Fruit fly (Drosophila melanogaster) whole organism, wandering third instar larva: ENCODE data around the gene brat.
A peak's percentile ranks its signal among the peaks of the same experiment; 100 is the strongest.

Source experiments
- Abd-B ChIP-seq: fragments of >200 bp; optimal IDR thresholded peaks from 2 replicates; lab custom pipeline; 2017; ENCODE audit warnings: missing biosample characterization, missing genetic modification characterization
- CG32264 ChIP-seq: fragments of 200-800 bp; sonication (Bioruptor generic); optimal IDR thresholded peaks from 2 replicates; lab custom pipeline; 2016; ENCODE audit warnings: missing biosample characterization, missing genetic modification characterization
- CG9705 ChIP-seq: fragments of 200-800 bp; sonication (Bioruptor generic); optimal IDR thresholded peaks from 2 replicates; lab custom pipeline; 2018; ENCODE audit warnings: missing biosample characterization, mild to moderate bottlenecking, missing genetic modification characterization
- CrebA ChIP-seq: fragments of 200-800 bp; sonication (Bioruptor generic); optimal IDR thresholded peaks from 2 replicates; lab custom pipeline; 2016; ENCODE audit warnings: missing biosample characterization, mild to moderate bottlenecking, missing genetic modification characterization, borderline replicate concordance
- Dfd ChIP-seq: fragments of >200 bp; optimal IDR thresholded peaks from 2 replicates; lab custom pipeline; 2017; ENCODE audit warnings: missing biosample characterization, missing genetic modification characterization
- Dif ChIP-seq: fragments of 200-275, 200-300 bp; sonication (Bioruptor generic); optimal IDR thresholded peaks from 2 replicates; lab custom pipeline; 2018; ENCODE audit warnings: missing biosample characterization, missing genetic modification characterization; ENCODE audit not compliant: partially characterized antibody
- GATAd ChIP-seq: sonication (Bioruptor generic); optimal IDR thresholded peaks from 2 replicates; lab custom pipeline; 2016; ENCODE audit warnings: missing biosample characterization, missing genetic modification characterization
- HLH106 ChIP-seq: fragments of 200-800 bp; optimal IDR thresholded peaks from 3 replicates; lab custom pipeline; 2019; ENCODE audit warnings: missing biosample characterization, mild to moderate bottlenecking, missing genetic modification characterization, moderate library complexity
- Hnf4 ChIP-seq: fragments of 200-800 bp; sonication (Bioruptor generic); optimal IDR thresholded peaks from 2 replicates; lab custom pipeline; 2016; ENCODE audit warnings: missing biosample characterization, mild to moderate bottlenecking, missing genetic modification characterization
- Hr78 ChIP-seq: fragments of >200 bp; optimal IDR thresholded peaks from 2 replicates; lab custom pipeline; 2017; ENCODE audit warnings: missing biosample characterization, missing genetic modification characterization
- Hr83 ChIP-seq: fragments of 200-300 bp; sonication (Bioruptor generic); optimal IDR thresholded peaks from 2 replicates; lab custom pipeline; 2016; ENCODE audit warnings: missing biosample characterization, mild to moderate bottlenecking, missing genetic modification characterization, moderate library complexity; ENCODE audit not compliant: poor library complexity, severe bottlenecking
- Jra ChIP-seq: sonication (Bioruptor generic); optimal IDR thresholded peaks from 2 replicates; lab custom pipeline; 2016; ENCODE audit warnings: missing biosample characterization, missing genetic modification characterization
- Mio ChIP-seq: sonication (Bioruptor generic); optimal IDR thresholded peaks from 2 replicates; lab custom pipeline; 2016; ENCODE audit warnings: missing biosample characterization, missing genetic modification characterization
- Myc ChIP-seq: fragments of >200 bp; optimal IDR thresholded peaks from 2 replicates; lab custom pipeline; 2017
- N ChIP-seq: fragments of >200 bp; optimal IDR thresholded peaks from 2 replicates; lab custom pipeline; 2018; ENCODE audit warnings: missing biosample characterization, missing external identifiers, missing genetic modification characterization
- OdsH ChIP-seq: fragments of 200-800 bp; sonication (Bioruptor generic); optimal IDR thresholded peaks from 2 replicates; lab custom pipeline; 2016; ENCODE audit warnings: missing biosample characterization, mild to moderate bottlenecking, missing genetic modification characterization
- Rel ChIP-seq, 2 experiments: fragments of 200-800 bp; sonication (Bioruptor generic) in 1 of 2; optimal IDR thresholded peaks; 2 replicates in 1 of 2; 3 replicates in 1 of 2; lab custom pipeline; 2016 to 2019; ENCODE audit warnings: mild to moderate bottlenecking in 2 of 2, missing biosample characterization in 2 of 2, missing genetic modification characterization in 2 of 2, moderate library complexity in 1 of 2
- Sp1 ChIP-seq: fragments of 200-800 bp; sonication (Bioruptor generic); optimal IDR thresholded peaks from 3 replicates; lab custom pipeline; 2019; ENCODE audit warnings: missing biosample characterization, mild to moderate bottlenecking, missing genetic modification characterization, moderate library complexity
- Vsx2 ChIP-seq: fragments of 200-300, 225-300 bp; sonication (Bioruptor generic); optimal IDR thresholded peaks from 2 replicates; lab custom pipeline; 2018; ENCODE audit warnings: missing biosample characterization, missing genetic modification characterization; ENCODE audit not compliant: partially characterized antibody
- dl ChIP-seq, 2 experiments: fragments of 175-275, 200-275 bp in 1 of 2; fragments of 200-275 bp in 1 of 2; sonication (Bioruptor generic); optimal IDR thresholded peaks; lab custom pipeline; 2018; ENCODE audit warnings: mild to moderate bottlenecking in 2 of 2, missing biosample characterization in 2 of 2, missing genetic modification characterization in 2 of 2, moderate library complexity in 2 of 2; ENCODE audit not compliant: partially characterized antibody in 2 of 2, insufficient read depth in 1 of 2
- dmrt93B ChIP-seq: fragments of 200-800 bp; sonication (Bioruptor generic); optimal IDR thresholded peaks from 2 replicates; lab custom pipeline; 2018; ENCODE audit warnings: missing biosample characterization, mild to moderate bottlenecking, missing genetic modification characterization
- ey ChIP-seq: fragments of 200-800 bp; sonication (Bioruptor generic); optimal IDR thresholded peaks from 2 replicates; lab custom pipeline; 2016; ENCODE audit warnings: missing biosample characterization, missing genetic modification characterization
- foxo ChIP-seq, 2 experiments: fragments of 200-800 bp; sonication (Bioruptor generic); optimal IDR thresholded peaks; 2 replicates in 1 of 2; 3 replicates in 1 of 2; lab custom pipeline; 2016 to 2017; ENCODE audit warnings: missing biosample characterization in 2 of 2, missing genetic modification characterization in 2 of 2
- fru ChIP-seq: fragments of 200-800 bp; sonication (Bioruptor generic); optimal IDR thresholded peaks from 3 replicates; lab custom pipeline; 2016; ENCODE audit warnings: missing biosample characterization, mild to moderate bottlenecking, missing genetic modification characterization
- h ChIP-seq: fragments of 200-800 bp; sonication (Bioruptor generic); optimal IDR thresholded peaks from 3 replicates; lab custom pipeline; 2016; ENCODE audit warnings: missing biosample characterization, mild to moderate bottlenecking, missing genetic modification characterization
- jim ChIP-seq: fragments of 175-275, 200-325 bp; sonication (Bioruptor generic); optimal IDR thresholded peaks from 2 replicates; lab custom pipeline; 2016; ENCODE audit warnings: missing biosample characterization, mild to moderate bottlenecking, missing genetic modification characterization
- psq ChIP-seq: fragments of 200-800 bp; sonication (Bioruptor generic); optimal IDR thresholded peaks from 3 replicates; lab custom pipeline; 2017; ENCODE audit warnings: missing biosample characterization, mild to moderate bottlenecking, missing genetic modification characterization, moderate library complexity
- sage ChIP-seq: fragments of 200-800 bp; sonication (Bioruptor generic); optimal IDR thresholded peaks from 2 replicates; lab custom pipeline; 2016; ENCODE audit warnings: missing biosample characterization, mild to moderate bottlenecking, missing genetic modification characterization
- tai ChIP-seq: sonication (Bioruptor generic); optimal IDR thresholded peaks from 2 replicates; lab custom pipeline; 2016; ENCODE audit warnings: missing biosample characterization, missing genetic modification characterization
- usp ChIP-seq: fragments of >200 bp; optimal IDR thresholded peaks from 2 replicates; lab custom pipeline; 2017; ENCODE audit warnings: missing biosample characterization, missing genetic modification characterization

Gene brat

DNA sequence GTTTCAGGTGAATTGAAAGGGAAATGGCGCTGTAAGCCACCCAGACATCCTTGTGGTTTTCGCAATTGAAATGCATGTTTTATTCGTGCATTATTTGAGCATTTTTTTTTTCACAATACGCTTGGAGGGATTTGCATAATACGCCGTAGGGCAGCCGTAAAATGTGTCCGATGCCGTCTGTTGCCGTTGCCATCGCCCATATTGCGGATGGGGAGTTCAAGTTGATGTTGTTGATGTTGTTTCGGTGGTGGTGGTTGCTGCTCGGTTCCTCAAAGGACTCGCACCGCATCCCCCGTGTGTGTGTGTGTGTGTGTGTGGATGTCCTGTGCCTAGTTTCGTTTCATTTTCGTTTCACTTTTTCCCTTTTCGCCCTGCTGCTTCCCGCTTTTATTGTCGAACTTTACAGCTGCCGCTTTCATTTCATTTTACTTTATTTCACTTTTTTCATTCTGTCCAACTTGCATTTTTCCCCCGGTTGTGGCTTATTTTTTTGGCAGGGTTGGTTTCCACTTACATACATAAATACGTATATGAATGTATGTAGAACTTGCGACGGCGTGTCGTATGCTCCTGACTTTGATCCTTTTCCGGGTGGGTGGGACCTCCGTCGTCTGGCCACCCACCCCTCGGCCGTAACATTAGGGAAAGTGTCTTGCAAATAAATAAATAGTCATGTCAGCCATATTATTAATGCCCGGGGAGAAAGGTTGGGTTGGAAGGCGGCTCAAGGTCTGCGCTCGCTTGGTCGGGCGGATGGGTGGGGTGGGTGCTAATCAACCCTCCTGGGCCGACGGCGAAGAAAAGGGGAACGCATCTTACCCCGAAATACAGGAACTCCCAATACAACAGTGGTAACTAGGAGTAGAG lies 4.1 kb downstream of the brat start:
- TF ChIP-seq sage (no peak), Dfd (GFP tag; lab: Kevin White, UChicago) (peak; percentile 83), CrebA (GFP tag; lab: Kevin White, UChicago) (no peak)

DNA sequence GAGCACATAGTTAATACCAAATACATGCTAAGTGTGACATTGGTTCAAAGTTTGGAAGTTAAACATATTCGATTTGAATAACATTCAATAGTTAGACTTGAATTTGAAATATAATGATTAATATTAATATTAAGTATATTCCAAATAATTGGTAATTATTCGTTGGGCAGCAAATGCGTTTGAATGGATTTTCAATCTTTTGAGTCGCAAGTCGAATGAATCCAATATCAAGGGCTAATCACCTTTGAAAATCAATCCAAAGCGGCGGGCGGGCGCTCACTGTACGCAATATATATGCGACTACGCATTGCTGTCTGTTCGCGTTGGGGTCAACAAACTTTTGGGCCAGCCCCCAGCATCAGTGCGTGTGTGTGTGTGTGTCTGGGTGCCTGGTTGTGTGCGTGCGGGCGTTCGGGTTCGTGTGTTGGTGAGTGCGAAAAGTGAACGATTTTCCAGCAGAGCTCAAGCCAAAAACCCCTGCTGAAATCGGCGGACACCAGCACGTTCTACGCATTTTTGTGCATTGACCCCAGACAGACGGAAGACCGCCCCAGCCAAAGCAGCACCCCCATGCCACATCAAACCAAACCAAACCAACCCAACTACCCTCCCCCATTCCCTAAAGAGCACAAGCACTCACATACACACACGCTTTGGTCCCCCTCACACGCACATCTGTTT lies 4.9 kb downstream of the brat start:
- peak; percentile 69 for TF ChIP-seq Dfd (GFP tag; lab: Kevin White, UChicago)
- TF ChIP-seq Jra (GFP tag; lab: Kevin White, UChicago), result no peak
- TF ChIP-seq foxo (GFP tag; optimal IDR thresholded peaks at IDR 0.05; lab: Kevin White, UChicago), result no peak
- no peak for TF ChIP-seq Vsx2 (GFP tag; lab: Kevin White, UChicago)
- TF ChIP-seq Rel (GFP tag; optimal IDR thresholded peaks at IDR 0.05; lab: Kevin White, UChicago), result no peak
- TF ChIP-seq Rel (tag; optimal IDR thresholded peaks at IDR 0.05; lab: Kevin White, UChicago), result peak; percentile 13
- TF ChIP-seq Mio, result no peak
- no peak for TF ChIP-seq Myc (lab: Kevin White, UChicago)
- TF ChIP-seq h (GFP tag; lab: Kevin White, UChicago), result no peak
- TF ChIP-seq tai (GFP tag; lab: Kevin White, UChicago), result no peak

- TF ChIP-seq psq (GFP tag; lab: Kevin White, UChicago), result no peak
- no peak for TF ChIP-seq Dif (GFP tag; lab: Kevin White, UChicago)
- TF ChIP-seq Vsx2 (GFP tag; lab: Kevin White, UChicago), result no peak
- no peak for TF ChIP-seq Jra (GFP tag; lab: Kevin White, UChicago)
- TF ChIP-seq OdsH (GFP tag; lab: Kevin White, UChicago), result no peak
- no peak for TF ChIP-seq usp
- TF ChIP-seq CG9705 (GFP tag; lab: Kevin White, UChicago), result no peak
- no peak for TF ChIP-seq Sp1 (GFP tag; lab: Kevin White, UChicago)
- TF ChIP-seq fru, result no peak
- no peak for TF ChIP-seq Rel (GFP tag; optimal IDR thresholded peaks at IDR 0.05; lab: Kevin White, UChicago)
- no peak for TF ChIP-seq Rel (tag; optimal IDR thresholded peaks at IDR 0.05; lab: Kevin White, UChicago)
- TF ChIP-seq N (GFP tag; lab: Kevin White, UChicago), result no peak
- TF ChIP-seq GATAd (GFP tag; lab: Kevin White, UChicago), result no peak
- no peak for TF ChIP-seq foxo (GFP tag; optimal IDR thresholded peaks at IDR 0.05; lab: Kevin White, UChicago)
- no peak for TF ChIP-seq sage
- no peak for TF ChIP-seq Abd-B (GFP tag; lab: Kevin White, UChicago)
- no peak for TF ChIP-seq jim (GFP tag; lab: Kevin White, UChicago)
These were observed 6.1 kb downstream of the brat start for dm6 chr2L:19139751-19140150.

dm6 chr2L:19140257-19140983 lies 6.8 kb downstream of the brat start:
- no peak for TF ChIP-seq sage
- TF ChIP-seq fru, result peak; percentile 76
- no peak for TF ChIP-seq CG32264 (GFP tag; lab: Kevin White, UChicago)
- no peak for TF ChIP-seq dl (GFP tag; optimal IDR thresholded peaks at IDR 0.05; lab: Kevin White, UChicago; ENCODE audit: insufficient read depth in 1 of 2, partially characterized antibody in 2 of 2)
- TF ChIP-seq Jra (GFP tag; lab: Kevin White, UChicago), result no peak
- TF ChIP-seq Hr83 (GFP tag; lab: Kevin White, UChicago), result no peak
- TF ChIP-seq h (GFP tag; lab: Kevin White, UChicago), result no peak
- no peak for TF ChIP-seq Mio
- TF ChIP-seq Sp1 (GFP tag; lab: Kevin White, UChicago), result peak; percentile 66
- TF ChIP-seq HLH106 (tag; lab: Kevin White, UChicago), result peak; percentile 55
- TF ChIP-seq Abd-B (GFP tag; lab: Kevin White, UChicago), result no peak
- no peak for TF ChIP-seq Dif (GFP tag; lab: Kevin White, UChicago)
- TF ChIP-seq dmrt93B (GFP tag; lab: Kevin White, UChicago), result peak; percentile 15
- peak in 1 of 2 experiments; percentile 76 for TF ChIP-seq foxo (GFP tag; optimal IDR thresholded peaks at IDR 0.05; lab: Kevin White, UChicago)
- no peak for TF ChIP-seq ey (GFP tag; lab: Kevin White, UChicago)
- no peak for TF ChIP-seq Hr78
- no peak for TF ChIP-seq Rel (GFP tag; optimal IDR thresholded peaks at IDR 0.05; lab: Kevin White, UChicago)
- peak; percentile 23 for TF ChIP-seq Rel (tag; optimal IDR thresholded peaks at IDR 0.05; lab: Kevin White, UChicago)
- TF ChIP-seq Hnf4 (GFP tag; lab: Kevin White, UChicago), result no peak
